Worm (Caenorhabditis elegans) whole organism, late embryonic: Measurements from ENCODE around the gene R08E5.1.

ENCODE experiments used
- C38D4.7 ChIP-seq: fragments of 200-800 bp; sonication (Bioruptor generic); optimal IDR thresholded peaks from 2 replicates; lab custom pipeline; 2018; ENCODE audit warnings: mild to moderate bottlenecking, missing genetic modification characterization, moderate library complexity, missing compliant biosample characterization
- K02D7.2 ChIP-seq: sonication (generic microtip); optimal IDR thresholded peaks from 2 replicates; lab custom pipeline; 2017; ENCODE audit warnings: mild to moderate bottlenecking, missing genetic modification characterization, missing compliant biosample characterization
- K09A11.1 ChIP-seq: sonication (generic microtip); optimal IDR thresholded peaks from 2 replicates; lab custom pipeline; 2017; ENCODE audit warnings: antibody characterized with exemption, mild to moderate bottlenecking, missing genetic modification characterization, missing compliant biosample characterization; ENCODE audit not compliant: insufficient read depth
- Y22D7AL.16 ChIP-seq: sonication (generic microtip); optimal IDR thresholded peaks from 2 replicates; lab custom pipeline; 2016; ENCODE audit warnings: missing genetic modification characterization, missing compliant biosample characterization
- ahr-1 ChIP-seq: sonication (generic microtip); optimal IDR thresholded peaks from 2 replicates; lab custom pipeline; 2016; ENCODE audit warnings: missing genetic modification characterization, missing compliant biosample characterization
- ceh-14 ChIP-seq: sonication (generic microtip); optimal IDR thresholded peaks from 2 replicates; lab custom pipeline; 2016; ENCODE audit warnings: missing genotype, missing genetic modification characterization, missing compliant biosample characterization
- ceh-2 ChIP-seq: sonication (generic microtip); optimal IDR thresholded peaks from 2 replicates; lab custom pipeline; 2016; ENCODE audit warnings: missing genotype, missing genetic modification characterization, missing compliant biosample characterization
- ceh-34 ChIP-seq: sonication (generic microtip); optimal IDR thresholded peaks from 2 replicates; lab custom pipeline; 2016; ENCODE audit warnings: mild to moderate bottlenecking, missing genetic modification characterization, missing compliant biosample characterization
- ceh-9 ChIP-seq: sonication (generic microtip); optimal IDR thresholded peaks from 2 replicates; lab custom pipeline; 2016; ENCODE audit warnings: mild to moderate bottlenecking, missing genetic modification characterization, inconsistent platforms, missing compliant biosample characterization
- dmd-4 ChIP-seq: sonication (generic microtip); optimal IDR thresholded peaks from 2 replicates; lab custom pipeline; 2016; ENCODE audit warnings: borderline replicate concordance, missing genetic modification characterization, missing compliant biosample characterization
- elt-2 ChIP-seq: sonication (generic microtip); optimal IDR thresholded peaks from 2 replicates; lab custom pipeline; 2016; ENCODE audit warnings: missing genetic modification reagents, missing genetic modification characterization, missing compliant biosample characterization
- elt-4 ChIP-seq: sonication (generic microtip); optimal IDR thresholded peaks from 2 replicates; lab custom pipeline; 2016; ENCODE audit warnings: missing genetic modification characterization, missing compliant biosample characterization
- fax-1 ChIP-seq: sonication (generic microtip); optimal IDR thresholded peaks from 2 replicates; lab custom pipeline; 2016; ENCODE audit warnings: missing genotype, missing genetic modification characterization, missing compliant biosample characterization
- hlh-6 ChIP-seq: sonication (generic microtip); optimal IDR thresholded peaks from 2 replicates; lab custom pipeline; 2016; ENCODE audit warnings: missing genotype, missing genetic modification characterization, missing compliant biosample characterization
- hlh-8 ChIP-seq: sonication (generic microtip); optimal IDR thresholded peaks from 2 replicates; lab custom pipeline; 2016; ENCODE audit warnings: missing genotype, missing genetic modification characterization, missing compliant biosample characterization
- lim-6 ChIP-seq: sonication (generic microtip); optimal IDR thresholded peaks from 2 replicates; lab custom pipeline; 2016; ENCODE audit warnings: missing genetic modification characterization, missing compliant biosample characterization
- madf-2 ChIP-seq: sonication (generic microtip); optimal IDR thresholded peaks from 2 replicates; lab custom pipeline; 2017; ENCODE audit warnings: missing genetic modification characterization, missing compliant biosample characterization
- nfya-1 ChIP-seq: sonication (generic microtip); optimal IDR thresholded peaks from 2 replicates; lab custom pipeline; 2017; ENCODE audit warnings: missing genetic modification characterization, mild to moderate bottlenecking, missing compliant biosample characterization, antibody characterized with exemption, moderate library complexity
- nhr-11 ChIP-seq: fragments of 150-350 bp; optimal IDR thresholded peaks from 2 replicates; lab custom pipeline; 2014; ENCODE audit warnings: missing biosample characterization, missing genetic modification characterization
- pag-3 ChIP-seq: sonication (generic microtip); optimal IDR thresholded peaks from 2 replicates; lab custom pipeline; 2016; ENCODE audit warnings: missing compliant biosample characterization, missing genetic modification characterization, borderline replicate concordance
- pax-1 ChIP-seq: fragments of 150-350 bp; optimal IDR thresholded peaks from 2 replicates; lab custom pipeline; 2014; ENCODE audit warnings: missing biosample characterization, missing genetic modification characterization
- ref-2 ChIP-seq: sonication (generic microtip); optimal IDR thresholded peaks from 2 replicates; lab custom pipeline; 2016; ENCODE audit warnings: missing genetic modification characterization, missing compliant biosample characterization
- sdc-2 ChIP-seq: sonication (generic microtip); optimal IDR thresholded peaks from 2 replicates; lab custom pipeline; 2016; ENCODE audit warnings: missing genotype, missing genetic modification characterization, missing compliant biosample characterization
- syd-9 ChIP-seq: sonication (generic microtip); optimal IDR thresholded peaks from 2 replicates; lab custom pipeline; 2016; ENCODE audit warnings: mild to moderate bottlenecking, missing genetic modification characterization, moderate library complexity, missing compliant biosample characterization
- tbx-2 ChIP-seq: sonication (generic microtip); optimal IDR thresholded peaks from 2 replicates; lab custom pipeline; 2016; ENCODE audit warnings: missing genetic modification characterization, missing compliant biosample characterization
- tbx-7 ChIP-seq: sonication (generic microtip); optimal IDR thresholded peaks from 2 replicates; lab custom pipeline; 2016; ENCODE audit warnings: missing genotype, missing genetic modification characterization, missing compliant biosample characterization
- unc-3 ChIP-seq, 2 experiments: fragments of 200-800 bp in 1 of 2; sonication (Bioruptor generic) in 1 of 2; sonication (generic microtip) in 1 of 2; conservative IDR thresholded peaks in 1 of 2; optimal IDR thresholded peaks in 1 of 2; 2 replicates each; pipeline versions ENCODE4 v1.3.6 to Lab custom; 2016 to 2022; ENCODE audit warnings: missing compliant biosample characterization in 2 of 2, missing genetic modification characterization in 2 of 2, missing genetic modification reagents in 1 of 2
- unc-55 ChIP-seq: sonication (generic microtip); optimal IDR thresholded peaks from 2 replicates; lab custom pipeline; 2017; ENCODE audit warnings: missing biosample characterization, missing genetic modification reagents, missing genetic modification characterization
- zip-5 ChIP-seq: sonication (generic microtip); optimal IDR thresholded peaks from 2 replicates; lab custom pipeline; 2016; ENCODE audit warnings: missing genetic modification characterization, missing compliant biosample characterization
- ztf-16 ChIP-seq: sonication (generic microtip); optimal IDR thresholded peaks from 2 replicates; lab custom pipeline; 2017; ENCODE audit warnings: missing genetic modification characterization, missing compliant biosample characterization

Gene R08E5.1

ce11 chrV:3789770-3790169, 18.5 kb upstream of the R08E5.1 start, which contains the start of gene R08F11.7:
Gene R08F11.7 (plus strand): TSS chrV:3790070.
- TF ChIP-seq unc-3 (GFP tag; conservative IDR thresholded peaks at IDR 0.05; lab: Robert Waterston, UW), result no peak
- TF ChIP-seq unc-3 (tag; optimal IDR thresholded peaks at IDR 0.05; lab: Kevin White, UChicago), result no peak
- TF ChIP-seq lim-6, result no peak
- TF ChIP-seq ztf-16 (tag; lab: Kevin White, UChicago), result no peak
- no peak for TF ChIP-seq syd-9 (tag; lab: Kevin White, UChicago)
- TF ChIP-seq unc-55 (GFP tag; lab: Kevin White, UChicago), result no peak
- no peak for TF ChIP-seq ceh-14 (tag; lab: Kevin White, UChicago)
- no peak for TF ChIP-seq hlh-6 (tag; lab: Kevin White, UChicago)
- no peak for TF ChIP-seq ceh-34
- TF ChIP-seq zip-5 (tag; lab: Kevin White, UChicago), result no peak
- TF ChIP-seq ceh-2 (tag; lab: Kevin White, UChicago), result no peak
- TF ChIP-seq nfya-1, result no peak
- no peak for TF ChIP-seq dmd-4
- no peak for TF ChIP-seq tbx-7
- no peak for TF ChIP-seq pax-1 (tag; lab: Kevin White, UChicago)
- no peak for TF ChIP-seq pag-3 (tag; lab: Kevin White, UChicago)
- no peak for TF ChIP-seq tbx-2 (tag; lab: Kevin White, UChicago)
- TF ChIP-seq C38D4.7 (GFP tag; lab: Kevin White, UChicago), result no peak
- TF ChIP-seq ceh-9, result no peak

- TF ChIP-seq tbx-7 (no peak), madf-2 (tag; lab: Kevin White, UChicago) (no peak)
Observed at ce11 chrV:3788538-3788937, 17.2 kb upstream of the R08E5.1 start.

- TF ChIP-seq elt-2 (peak; percentile 80), tbx-7 (no peak)
Observed at ce11 chrV:3784167-3784734, 12.9 kb upstream of the R08E5.1 start, which contains the start of gene R08F11.1. Gene R08F11.1 (minus strand): TSS chrV:3784217.

DNA sequence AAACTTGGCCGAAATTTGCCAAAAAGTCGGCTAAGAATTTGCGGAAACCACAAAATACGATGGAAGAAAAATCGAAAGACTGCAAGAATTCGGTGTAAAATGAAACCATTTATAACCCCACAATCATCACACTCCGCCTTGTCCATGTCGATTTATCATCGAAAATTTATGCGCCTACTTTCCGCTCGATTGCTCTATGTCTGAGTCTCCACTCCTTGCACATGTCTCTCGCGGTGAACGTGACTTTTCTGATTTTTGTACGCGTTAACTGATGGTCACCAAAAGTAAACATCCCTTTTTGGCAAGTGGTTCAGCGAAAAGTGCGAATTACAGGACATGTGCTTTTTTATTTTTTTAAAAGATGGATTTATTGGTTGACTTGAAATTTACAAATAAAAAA, 5.6 kb upstream of the R08E5.1 start:
- peak; percentile 34 for TF ChIP-seq unc-55 (GFP tag; lab: Kevin White, UChicago)
- no peak for TF ChIP-seq ahr-1 (tag; lab: Kevin White, UChicago)

DNA sequence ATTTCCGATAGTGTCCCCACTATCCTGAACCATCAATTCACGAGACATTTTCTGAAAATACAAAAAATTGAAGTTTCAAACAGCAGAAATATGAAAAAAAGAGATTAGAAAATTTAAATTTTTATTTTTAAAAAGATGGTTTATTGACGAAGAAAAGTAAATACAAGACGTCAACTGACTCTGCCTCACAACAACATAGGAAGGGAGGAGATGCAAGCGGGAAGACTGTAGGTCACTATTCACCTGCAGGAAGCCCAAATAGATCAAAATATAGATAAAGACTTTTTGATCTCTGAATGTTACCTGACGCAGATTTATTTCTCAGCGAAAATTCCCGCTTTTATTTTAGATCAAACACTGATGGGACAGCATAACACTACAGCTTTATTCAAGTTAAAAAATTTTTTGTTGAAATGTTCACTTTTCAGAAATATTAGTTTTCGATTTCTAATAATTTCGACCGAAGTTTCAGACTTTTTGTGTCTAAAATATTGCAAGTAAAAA, 4.8 kb upstream of the R08E5.1 start, which contains the start of gene cysl-3:
TSS of gene cysl-3 (minus strand) at position 51 of the 504 bp plus-strand sequence.
- TF ChIP-seq fax-1 (tag; lab: Kevin White, UChicago) (no peak), tbx-7 (no peak), ceh-14 (tag; lab: Kevin White, UChicago) (no peak), ceh-9 (no peak), Y22D7AL.16 (tag; lab: Kevin White, UChicago) (no peak), nhr-11 (no peak), K09A11.1 (tag; lab: Kevin White, UChicago) (no peak)

DNA sequence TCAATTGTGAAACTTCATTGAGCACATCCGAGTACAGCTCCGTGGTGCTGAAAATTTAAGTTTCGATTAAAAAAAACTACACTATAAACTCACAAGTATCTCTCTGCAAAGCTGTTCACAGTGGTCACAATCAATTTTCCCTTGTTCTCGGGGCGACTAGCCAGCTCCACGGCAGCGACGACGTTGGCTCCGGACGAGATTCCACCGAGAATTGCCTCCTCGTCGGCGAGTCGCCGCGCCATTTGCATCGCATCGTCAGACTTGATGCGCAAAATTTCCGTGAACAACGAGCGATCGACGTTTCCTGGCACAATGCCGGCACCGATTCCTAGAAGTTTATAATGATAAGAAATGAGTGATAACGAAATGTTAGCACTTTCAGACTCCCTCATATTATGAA, 3.3 kb upstream of the R08E5.1 start:
- TF ChIP-seq ceh-34 (no peak), K09A11.1 (tag; lab: Kevin White, UChicago) (no peak), K02D7.2 (tag; lab: Kevin White, UChicago) (no peak), elt-4 (no peak), ceh-9 (no peak), hlh-8 (tag; lab: Kevin White, UChicago) (no peak), sdc-2 (tag; lab: Kevin White, UChicago) (no peak), ref-2 (tag; lab: Kevin White, UChicago) (no peak)
